Fruit fly (Drosophila melanogaster): ENCODE data around the gene Npc2d.

Npc2d gene

dm6 chr3R:10084914-10085313 lies 29.0 kb upstream of the Npc2d start (continued):
- TF ChIP-seq CG32767 (GFP tag; IDR thresholded peaks at IDR 0.05) = no peak
- TF ChIP-seq stc (GFP tag; IDR thresholded peaks at IDR 0.05) = no peak
- TF ChIP-seq grau (tag; optimal IDR thresholded peaks at IDR 0.05) = peak; percentile 66
- TF ChIP-seq CG10959 (GFP tag; IDR thresholded peaks at IDR 0.05) = no peak
- no peak for TF ChIP-seq CG31441 (GFP tag; IDR thresholded peaks at IDR 0.05)
- TF ChIP-seq gfzf (GFP tag; optimal IDR thresholded peaks at IDR 0.05) = no peak
- TF ChIP-seq tup (GFP tag; optimal IDR thresholded peaks at IDR 0.05) = no peak
- peak; percentile 70 for TF ChIP-seq pho (GFP tag; optimal IDR thresholded peaks at IDR 0.05)
- 0 out of 3 replicates have a peak, but pooled peaks have one; percentile 44 for TF ChIP-seq CG6175 (GFP tag; IDR thresholded peaks at IDR 0.05)
- peak; percentile 56 for TF ChIP-seq CG31224 (GFP tag; IDR thresholded peaks at IDR 0.05)
- TF ChIP-seq sr (GFP tag; IDR thresholded peaks at IDR 0.05) = no peak
- no peak for TF ChIP-seq CG13287 (GFP tag; IDR thresholded peaks at IDR 0.05; ENCODE audit: partially characterized antibody)
- TF ChIP-seq CG4360 (GFP tag; IDR thresholded peaks at IDR 0.05) = no peak
- TF ChIP-seq CG7987 (GFP tag; optimal IDR thresholded peaks at IDR 0.05) = no peak
- peak; percentile 34 to 37 for TF ChIP-seq Hr51 (GFP tag; optimal IDR thresholded peaks at IDR 0.05)
- TF ChIP-seq az2 (GFP tag; optimal IDR thresholded peaks at IDR 0.05) = no peak
- TF ChIP-seq ssp (GFP tag; IDR thresholded peaks at IDR 0.05) = no peak
- TF ChIP-seq CG33557 (GFP tag; optimal IDR thresholded peaks at IDR 0.05) = no peak
- peak; percentile 25 for TF ChIP-seq Myb (GFP tag; optimal IDR thresholded peaks at IDR 0.05)
- TF ChIP-seq cwo (GFP tag; optimal IDR thresholded peaks at IDR 0.05) = peak; percentile 68
- TF ChIP-seq Dek (tag; optimal IDR thresholded peaks at IDR 0.05) = peak; percentile 34
- peak; percentile 20 for TF ChIP-seq CG13894 (tag; optimal IDR thresholded peaks at IDR 0.05)
- 0 out of 3 replicates have a peak, but pooled peaks have one; percentile 53 for TF ChIP-seq ken (GFP tag; IDR thresholded peaks at IDR 0.05)
- no peak for TF ChIP-seq fd64A (GFP tag; optimal IDR thresholded peaks at IDR 0.05)
- no peak for TF ChIP-seq CG31365 (tag; optimal IDR thresholded peaks at IDR 0.05)
- peak; percentile 25 for TF ChIP-seq Antp (GFP tag; optimal IDR thresholded peaks at IDR 0.05)
- no peak for TF ChIP-seq wek (GFP tag; optimal IDR thresholded peaks at IDR 0.05)
- no peak for TF ChIP-seq CG6765 (GFP tag; optimal IDR thresholded peaks at IDR 0.05)
- TF ChIP-seq gcm (GFP tag; optimal IDR thresholded peaks at IDR 0.05) = no peak
- no peak for TF ChIP-seq CG16863 (GFP tag; optimal IDR thresholded peaks at IDR 0.05)
- no peak for TF ChIP-seq oc (tag; optimal IDR thresholded peaks at IDR 0.05)
- no peak for TF ChIP-seq cg (GFP tag; optimal IDR thresholded peaks at IDR 0.05)
- TF ChIP-seq ham (GFP tag; IDR thresholded peaks at IDR 0.05) = no peak
- no peak for TF ChIP-seq CG12219 (GFP tag; optimal IDR thresholded peaks at IDR 0.05)
- no peak for TF ChIP-seq Hmx (GFP tag; optimal IDR thresholded peaks at IDR 0.05)
- no peak for TF ChIP-seq shn (GFP tag; optimal IDR thresholded peaks at IDR 0.05)
- TF ChIP-seq dan (GFP tag; IDR thresholded peaks at IDR 0.05) = no peak
- no peak for TF ChIP-seq E2f2 (GFP tag; IDR thresholded peaks at IDR 0.05)
- peak; percentile 7 for TF ChIP-seq her (GFP tag; optimal IDR thresholded peaks at IDR 0.05)
- no peak for TF ChIP-seq hbn (GFP tag; IDR thresholded peaks at IDR 0.05; ENCODE audit: partially characterized antibody)
- 0 out of 2 replicates have a peak, but pooled peaks have one; percentile 67 for TF ChIP-seq CG16779 (GFP tag; IDR thresholded peaks at IDR 0.05)
- peak; percentile 79 for TF ChIP-seq CG3281 (GFP tag; optimal IDR thresholded peaks at IDR 0.05)
- TF ChIP-seq Sry-δ (GFP tag; optimal IDR thresholded peaks at IDR 0.05) = no peak
- TF ChIP-seq CG6683 (GFP tag; optimal IDR thresholded peaks at IDR 0.05) = no peak
- no peak for TF ChIP-seq Nf-YC (tag; optimal IDR thresholded peaks at IDR 0.05)
- no peak for TF ChIP-seq psq (GFP tag; optimal IDR thresholded peaks at IDR 0.05)
- no peak for TF ChIP-seq CG15073 (GFP tag; optimal IDR thresholded peaks at IDR 0.05)
- no peak for TF ChIP-seq yki (optimal IDR thresholded peaks at IDR 0.05)
- no peak for TF ChIP-seq B-H2 (GFP tag; optimal IDR thresholded peaks at IDR 0.05)
- TF ChIP-seq jumu (GFP tag; optimal IDR thresholded peaks at IDR 0.05) = no peak
- TF ChIP-seq zen2 (GFP tag; IDR thresholded peaks at IDR 0.05; ENCODE audit: partially characterized antibody) = no peak
- no peak for TF ChIP-seq sug (tag; optimal IDR thresholded peaks at IDR 0.05)
